Fruit fly (Drosophila melanogaster): ENCODE results near the gene Dtd.
A peak's percentile ranks its signal among the peaks of the same experiment; 100 is the strongest.

Dtd gene

dm6 chr3R:11454210-11454904 lies 24.5 kb downstream of the Dtd start (continued):
- TF ChIP-seq Six4 (GFP tag; optimal IDR thresholded peaks at IDR 0.05) (no peak), CG2678 (tag; optimal IDR thresholded peaks at IDR 0.05) (peak; percentile 74), Hr51 (GFP tag; optimal IDR thresholded peaks at IDR 0.05) (peak; percentile 58 to 75), caup (GFP tag; optimal IDR thresholded peaks at IDR 0.05; ENCODE audit: severe bottlenecking) (peak; percentile 66), CG18262 (tag; optimal IDR thresholded peaks at IDR 0.05) (peak; percentile 6), Hmr (GFP tag; optimal IDR thresholded peaks at IDR 0.05) (peak; percentile 77), CG3281 (GFP tag; optimal IDR thresholded peaks at IDR 0.05) (peak; percentile 74), toy (GFP tag; IDR thresholded peaks at IDR 0.05) (0 out of 2 replicates have a peak, but pooled peaks have one; percentile 25), CG4820 (GFP tag; optimal IDR thresholded peaks at IDR 0.05) (peak; percentile 0), tap (tag; optimal IDR thresholded peaks at IDR 0.05) (no peak), Chrac-16 (GFP tag; optimal IDR thresholded peaks at IDR 0.05) (peak; percentile 21), stwl (tag; optimal IDR thresholded peaks at IDR 0.05) (no peak), dpn (GFP tag; optimal IDR thresholded peaks at IDR 0.05) (peak; percentile 49 to 70), CG8765 (GFP tag; IDR thresholded peaks at IDR 0.05) (no peak), CG12769 (tag; optimal IDR thresholded peaks at IDR 0.05) (peak; percentile 49), CG7987 (GFP tag; optimal IDR thresholded peaks at IDR 0.05) (no peak), CG4854 (GFP tag; optimal IDR thresholded peaks at IDR 0.05) (peak; percentile 30), Ets65A (GFP tag) (peak; percentile 97), CG9437 (GFP tag; optimal IDR thresholded peaks at IDR 0.05) (peak; percentile 41), CG1832 (GFP tag; optimal IDR thresholded peaks at IDR 0.05) (no peak), croc (GFP tag; conservative IDR thresholded peaks at IDR 0.05) (no peak), CG17612 (GFP tag; IDR thresholded peaks at IDR 0.05) (no peak), sug (tag; optimal IDR thresholded peaks at IDR 0.05) (peak; percentile 43), Lpt (GFP tag; optimal IDR thresholded peaks at IDR 0.05) (no peak), CG2199 (GFP tag; IDR thresholded peaks at IDR 0.05) (no peak), Ssrp (tag; optimal IDR thresholded peaks at IDR 0.05) (peak; percentile 20), Max (GFP tag; optimal IDR thresholded peaks at IDR 0.05) (no peak), hbn (GFP tag; IDR thresholded peaks at IDR 0.05; ENCODE audit: partially characterized antibody) (no peak), CG9609 (GFP tag; optimal IDR thresholded peaks at IDR 0.05) (peak; percentile 26), CG9727 (GFP tag; optimal IDR thresholded peaks at IDR 0.05) (peak; percentile 68), TFAM (GFP tag; optimal IDR thresholded peaks at IDR 0.05) (no peak), CG2875 (GFP tag; optimal IDR thresholded peaks at IDR 0.05) (no peak), CG3065 (GFP tag; optimal IDR thresholded peaks at IDR 0.05) (no peak), cwo (GFP tag; optimal IDR thresholded peaks at IDR 0.05) (peak; percentile 56), so (GFP tag; IDR thresholded peaks at IDR 0.05) (no peak), Sox102F (GFP tag; optimal IDR thresholded peaks at IDR 0.05) (peak; percentile 63), Hr78 (GFP tag; optimal IDR thresholded peaks at IDR 0.05) (peak in 1 of 2 experiments; percentile 12), vvl (GFP tag; IDR thresholded peaks at IDR 0.05) (0 out of 2 replicates have a peak, but pooled peaks have one; percentile 31), Poxn (GFP tag; IDR thresholded peaks at IDR 0.05) (peak; percentile 30; the same call in 1 of the 2 replicates), Stat92E (GFP tag; optimal IDR thresholded peaks at IDR 0.05) (no peak), CG2120 (GFP tag; optimal IDR thresholded peaks at IDR 0.05) (peak; percentile 91), bsh (GFP tag; optimal IDR thresholded peaks at IDR 0.05) (no peak), CG18764 (GFP tag; optimal IDR thresholded peaks at IDR 0.05) (peak; percentile 18), CG18619 (GFP tag; optimal IDR thresholded peaks at IDR 0.05) (peak; percentile 68), NfI (GFP tag; optimal IDR thresholded peaks at IDR 0.05) (peak; percentile 59), CG6254 (GFP tag; optimal IDR thresholded peaks at IDR 0.05) (no peak), CG13775 (GFP tag; optimal IDR thresholded peaks at IDR 0.05) (peak; percentile 58), chif (GFP tag; optimal IDR thresholded peaks at IDR 0.05) (no peak)

Measured in whole organism, embryonic.